Worm (Caenorhabditis elegans): ENCODE results near the gene mab-10.
A peak's percentile ranks its signal among the peaks of the same experiment; 100 is the strongest.

- TF ChIP-seq aha-1 (tag) (peak; percentile 98), unc-39 (tag; optimal IDR thresholded peaks at IDR 0.05) (no peak), nhr-6 (tag; optimal IDR thresholded peaks at IDR 0.05) (no peak), lin-39 (tag; optimal IDR thresholded peaks at IDR 0.05) (no peak), nhr-42 (GFP tag; IDR thresholded peaks at IDR 0.05) (no peak), daf-16 (GFP tag; optimal IDR thresholded peaks at IDR 0.05) (no peak), daf-16 (tag; optimal IDR thresholded peaks at IDR 0.05) (peak; percentile 14)
These were observed 20.2 kb downstream of the mab-10 start for ce11 chrII:10547803-10548693.
